Worm (Caenorhabditis elegans) whole organism, L2 larva: Measurements from ENCODE around the gene F14D7.3.

Experiments
- aly-2 ChIP-seq: fragments of 150-350 bp; optimal IDR thresholded peaks from 2 replicates; lab custom pipeline; 2014; ENCODE audit warnings: missing biosample characterization, missing genetic modification characterization
- ceh-82 ChIP-seq: fragments of 150-350 bp; optimal IDR thresholded peaks from 2 replicates; lab custom pipeline; 2014; ENCODE audit warnings: missing biosample characterization, missing genetic modification characterization
- crh-2 ChIP-seq: sonication (generic microtip); optimal IDR thresholded peaks from 2 replicates; lab custom pipeline; 2017; ENCODE audit warnings: missing biosample characterization, missing genetic modification characterization
- egl-27 ChIP-seq: sonication (generic microtip); optimal IDR thresholded peaks from 3 replicates; lab custom pipeline; 2017; ENCODE audit warnings: missing biosample characterization, missing genetic modification reagents, missing genetic modification characterization
- fos-1 ChIP-seq: fragments of 150-350 bp; optimal IDR thresholded peaks from 2 replicates; lab custom pipeline; 2014; ENCODE audit warnings: missing biosample characterization, missing genetic modification characterization
- nhr-23 ChIP-seq: fragments of 150-350 bp; optimal IDR thresholded peaks from 2 replicates; lab custom pipeline; 2014; ENCODE audit warnings: missing biosample characterization, missing genetic modification reagents, missing genetic modification characterization
- nhr-237 ChIP-seq: fragments of 150-350 bp; optimal IDR thresholded peaks from 2 replicates; lab custom pipeline; 2014; ENCODE audit warnings: missing biosample characterization, missing genetic modification characterization
- nhr-25 ChIP-seq: fragments of 150-350 bp; sonication (generic microtip); optimal IDR thresholded peaks from 3 replicates; lab custom pipeline; 2014; ENCODE audit warnings: missing biosample characterization, missing genetic modification characterization
- skn-1 ChIP-seq: sonication (generic microtip); optimal IDR thresholded peaks from 2 replicates; lab custom pipeline; 2017; ENCODE audit warnings: missing biosample characterization, missing genetic modification characterization

- TF ChIP-seq nhr-23 (no peak), ceh-82 (tag; lab: Kevin White, UChicago) (no peak), fos-1 (tag; lab: Kevin White, UChicago) (no peak), crh-2 (no peak), aly-2 (no peak), nhr-237 (tag; lab: Kevin White, UChicago) (no peak), egl-27 (no peak), skn-1 (tag; lab: Kevin White, UChicago) (no peak), nhr-25 (tag; lab: Kevin White, UChicago) (no peak)
Observed at ce11 chrV:14285803-14286202, 10.8 kb upstream of the F14D7.3 start, which contains the start of gene F40G12.11.
